Worm (Caenorhabditis elegans): ENCODE results near the gene Y59E9AL.36.

Y59E9AL.36 gene

DNA sequence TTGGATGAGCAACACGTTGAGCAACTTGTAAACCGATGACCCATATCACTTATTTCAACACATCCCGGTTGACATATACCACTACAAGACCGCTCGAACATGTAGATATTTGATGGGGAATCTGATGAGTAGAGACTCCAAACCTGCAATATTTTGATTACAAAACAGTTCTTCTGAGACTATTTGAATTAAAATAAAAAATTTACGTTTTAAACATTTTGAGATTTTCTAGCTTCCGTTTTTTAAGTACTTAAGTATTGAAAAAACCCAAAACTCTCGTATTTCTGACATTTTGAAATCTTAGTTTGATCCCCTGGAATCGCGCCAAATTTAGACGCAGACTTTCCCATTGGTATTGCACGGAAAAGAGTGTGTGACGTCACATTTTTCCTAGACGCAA, 52.1 kb downstream of the Y59E9AL.36 start, which contains the start of gene C24D10.49:
Gene C24D10.49 (minus strand): TSS at position 101 of the 400 bp plus-strand sequence.
- TF ChIP-seq ceh-28 (tag; optimal IDR thresholded peaks at IDR 0.05) (no peak), elt-2 (tag; optimal IDR thresholded peaks at IDR 0.05) (no peak), nhr-11 (tag; optimal IDR thresholded peaks at IDR 0.05) (no peak)

Measured in whole organism, L3 larva.